Worm (Caenorhabditis elegans): ENCODE measurements around the gene W03C9.5.

W03C9.5 gene

DNA sequence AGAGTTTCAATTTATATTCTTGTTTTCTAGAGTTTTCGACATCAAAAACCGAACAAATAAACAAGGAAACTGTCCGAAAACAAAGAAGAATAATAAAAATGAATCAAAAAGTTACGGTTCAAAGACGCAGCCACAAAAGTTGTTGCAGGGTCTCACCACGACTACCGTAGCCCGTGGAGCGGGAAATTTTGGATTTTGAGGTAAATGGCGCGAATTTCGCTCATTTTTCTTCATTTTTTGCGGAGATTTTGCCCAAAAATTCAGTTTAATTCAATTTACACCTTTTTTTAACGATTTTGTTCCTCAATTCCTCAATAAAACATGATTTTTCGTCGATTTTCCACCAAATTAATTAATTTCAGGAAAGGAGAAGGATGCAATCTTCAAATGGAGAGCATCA lies 931 bp upstream of the W03C9.5 start, which contains the start of gene mex-1:
Gene mex-1, plus strand, starts transcription at position 363 of the 400 bp plus-strand sequence.
- TF ChIP-seq lir-3 (tag; optimal IDR thresholded peaks at IDR 0.05), result no peak
- TF ChIP-seq snpc-1.2 (GFP tag; IDR thresholded peaks at IDR 0.05), result peak; percentile 60
- TF ChIP-seq unc-130 (GFP tag; optimal IDR thresholded peaks at IDR 0.05), result peak; percentile 84
- no peak for TF ChIP-seq nhr-6 (tag; optimal IDR thresholded peaks at IDR 0.05)
- no peak for TF ChIP-seq madf-5 (GFP tag; IDR thresholded peaks at IDR 0.05)
- TF ChIP-seq gei-8 (GFP tag; optimal IDR thresholded peaks at IDR 0.05), result no peak
- TF ChIP-seq egl-43 (GFP tag; IDR thresholded peaks at IDR 0.05), result no peak
- TF ChIP-seq dmd-9 (GFP tag; IDR thresholded peaks at IDR 0.05), result no peak
- peak; percentile 88 for TF ChIP-seq lin-38 (GFP tag; IDR thresholded peaks at IDR 0.05)
- TF ChIP-seq hif-1 (tag; optimal IDR thresholded peaks at IDR 0.05), result no peak
- TF ChIP-seq vab-7 (GFP tag; IDR thresholded peaks at IDR 0.05), result peak; percentile 56; the same call in 1 of the 2 replicates
- TF ChIP-seq zip-2 (tag; optimal IDR thresholded peaks at IDR 0.05), result no peak
- TF ChIP-seq Y48G9A.11 (GFP tag; IDR thresholded peaks at IDR 0.05), result peak; percentile 92
- no peak for TF ChIP-seq lin-1 (GFP tag; IDR thresholded peaks at IDR 0.05)
- no peak for TF ChIP-seq mxl-2 (GFP tag; conservative IDR thresholded peaks at IDR 0.05)
- no peak for TF ChIP-seq jun-1 (tag; optimal IDR thresholded peaks at IDR 0.05)
- TF ChIP-seq nhr-76 (tag; optimal IDR thresholded peaks at IDR 0.05), result no peak
- peak; percentile 77 for TF ChIP-seq F49E8.2 (tag; optimal IDR thresholded peaks at IDR 0.05; ENCODE audit: borderline replicate concordance)
- TF ChIP-seq rbr-2 (tag; optimal IDR thresholded peaks at IDR 0.05), result no peak
- no peak for TF ChIP-seq nhr-28 (tag; optimal IDR thresholded peaks at IDR 0.05)
- TF ChIP-seq ceh-28 (tag; optimal IDR thresholded peaks at IDR 0.05), result no peak
- no peak for TF ChIP-seq zfp-3 (GFP tag; conservative IDR thresholded peaks at IDR 0.05)
- peak in 1 of 2 experiments; percentile 24 for TF ChIP-seq lsy-2 (tag; optimal IDR thresholded peaks at IDR 0.05)
- TF ChIP-seq mdt-29 (GFP tag; IDR thresholded peaks at IDR 0.05), result no peak

DNA sequence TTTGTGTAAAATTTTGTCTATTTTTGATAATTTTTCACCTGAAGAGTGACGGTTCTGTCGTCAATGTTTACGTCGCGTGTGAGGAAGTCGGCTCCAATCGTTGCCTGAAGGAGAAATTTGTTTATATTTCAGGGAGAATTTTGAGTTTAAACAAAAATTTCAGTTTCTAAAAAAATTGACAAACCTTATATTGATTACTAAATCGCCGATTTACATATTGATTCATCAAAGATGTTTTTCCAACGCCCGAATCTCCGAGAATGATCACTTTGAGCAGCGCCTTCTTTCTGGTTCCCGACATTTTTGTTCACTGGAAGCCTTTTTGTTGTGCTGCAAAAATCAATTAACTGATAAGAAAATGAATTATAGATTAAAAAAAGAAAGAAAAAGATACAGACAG lies 742 bp downstream of the W03C9.5 start, which contains the start of gene rab-7:
Gene rab-7, minus strand, starts transcription at position 330 of the 400 bp plus-strand sequence.
- no peak for TF ChIP-seq mes-2 (tag; optimal IDR thresholded peaks at IDR 0.05; ENCODE audit: poor library complexity, severe bottlenecking)
- TF ChIP-seq unc-39 (tag; optimal IDR thresholded peaks at IDR 0.05), result no peak
- no peak for TF ChIP-seq skn-1 (tag; optimal IDR thresholded peaks at IDR 0.05)
- peak; percentile 86 for TF ChIP-seq ama-1 (optimal IDR thresholded peaks at IDR 0.05)
- TF ChIP-seq F10B5.3 (tag; optimal IDR thresholded peaks at IDR 0.05), result no peak
- TF ChIP-seq rbr-2 (tag; optimal IDR thresholded peaks at IDR 0.05), result no peak
- no peak for TF ChIP-seq Y5F2A.4 (GFP tag; optimal IDR thresholded peaks at IDR 0.05)
- no peak for TF ChIP-seq ceh-62 (tag; optimal IDR thresholded peaks at IDR 0.05)
- no peak for TF ChIP-seq madf-5 (GFP tag; IDR thresholded peaks at IDR 0.05)
- TF ChIP-seq madf-9 (GFP tag; conservative IDR thresholded peaks at IDR 0.05), result no peak
- TF ChIP-seq ctbp-1 (GFP tag; IDR thresholded peaks at IDR 0.05), result 0 out of 2 replicates have a peak, but pooled peaks have one; percentile 28
- TF ChIP-seq nhr-42 (GFP tag; IDR thresholded peaks at IDR 0.05), result no peak
- no peak for TF ChIP-seq fkh-10 (GFP tag; optimal IDR thresholded peaks at IDR 0.05)
- TF ChIP-seq ceh-82 (tag; optimal IDR thresholded peaks at IDR 0.05), result no peak
- peak; percentile 95 for TF ChIP-seq aha-1 (tag)
- peak; percentile 58 for TF ChIP-seq dve-1 (tag; optimal IDR thresholded peaks at IDR 0.05; ENCODE audit: insufficient read depth)
- TF ChIP-seq Y105C5A.15 (GFP tag; IDR thresholded peaks at IDR 0.05), result no peak
- no peak for TF ChIP-seq set-16 (GFP tag; IDR thresholded peaks at IDR 0.05)
- TF ChIP-seq Y48G9A.11 (GFP tag; IDR thresholded peaks at IDR 0.05), result peak; percentile 44; the same call in 1 of the 2 replicates
- peak; percentile 8 for TF ChIP-seq nhr-77 (tag; optimal IDR thresholded peaks at IDR 0.05)
- TF ChIP-seq ZK546.5 (tag; optimal IDR thresholded peaks at IDR 0.05), result no peak
- peak; percentile 63 for TF ChIP-seq lin-38 (GFP tag; IDR thresholded peaks at IDR 0.05)
- no peak for TF ChIP-seq arid-1 (GFP tag; conservative IDR thresholded peaks at IDR 0.05)
- no peak for TF ChIP-seq daf-16 (GFP tag; optimal IDR thresholded peaks at IDR 0.05)
- TF ChIP-seq daf-16 (tag; optimal IDR thresholded peaks at IDR 0.05), result peak; percentile 41
- peak in 1 of 2 experiments; percentile 39 for TF ChIP-seq lsy-2 (tag; optimal IDR thresholded peaks at IDR 0.05)
- no peak for TF ChIP-seq tag-97 (GFP tag; IDR thresholded peaks at IDR 0.05)
- 0 out of 2 replicates have a peak, but pooled peaks have one; percentile 6 for TF ChIP-seq D1046.2 (GFP tag; IDR thresholded peaks at IDR 0.05)
- no peak for TF ChIP-seq spr-1 (tag; optimal IDR thresholded peaks at IDR 0.05)
- TF ChIP-seq nhr-237 (tag; optimal IDR thresholded peaks at IDR 0.05), result no peak
- TF ChIP-seq cey-2 (tag; optimal IDR thresholded peaks at IDR 0.05; ENCODE audit: borderline replicate concordance, insufficient read depth), result no peak
- no peak for TF ChIP-seq mdt-29 (GFP tag; IDR thresholded peaks at IDR 0.05)
- TF ChIP-seq lin-13 (GFP tag; optimal IDR thresholded peaks at IDR 0.05), result peak; percentile 24

Data from whole organism, L4 larva.